Fruit fly (Drosophila melanogaster): ENCODE data around the gene CG1909.

dm6 chr4:629391-629790 is 46.5 kb downstream of the CG1909 start, which contains the start of gene Gat:
- no peak for TF ChIP-seq tj (GFP tag; optimal IDR thresholded peaks at IDR 0.05)
- no peak for TF ChIP-seq CG12768 (GFP tag; optimal IDR thresholded peaks at IDR 0.05)
- TF ChIP-seq toe (GFP tag; optimal IDR thresholded peaks at IDR 0.05): no peak
- no peak for TF ChIP-seq Clk (GFP tag; optimal IDR thresholded peaks at IDR 0.05)
- TF ChIP-seq CG5204 (GFP tag; optimal IDR thresholded peaks at IDR 0.05): no peak
- TF ChIP-seq kay (GFP tag; ENCODE audit: borderline replicate concordance): no peak

All from whole organism, adult.